Worm (Caenorhabditis elegans): ENCODE data around the gene T28A11.17.

T28A11.17 gene

DNA sequence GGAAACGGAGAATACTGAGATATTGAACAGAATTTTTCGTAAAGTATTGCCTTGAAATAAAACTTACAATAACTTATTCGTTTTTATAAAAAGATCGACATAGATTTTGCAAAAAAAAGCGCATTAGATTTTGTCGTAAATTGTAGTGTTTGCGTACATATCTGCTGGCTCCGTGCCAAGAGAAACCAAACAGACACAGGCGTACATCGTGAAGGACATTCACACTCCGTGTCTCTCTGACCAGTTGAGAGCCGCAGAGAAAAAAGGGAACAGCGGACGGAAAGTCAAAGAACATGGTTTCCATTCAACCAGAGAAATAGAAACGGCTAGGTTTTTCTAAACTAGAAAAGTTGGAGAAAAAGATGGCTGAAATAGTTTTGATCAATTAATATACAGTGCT lies 49.2 kb upstream of the T28A11.17 start, which contains the start of gene arrd-19 (continued):
- TF ChIP-seq Y53F4B.3 (GFP tag; IDR thresholded peaks at IDR 0.05) (no peak), attf-6 (GFP tag; IDR thresholded peaks at IDR 0.05) (no peak), fkh-3 (tag; optimal IDR thresholded peaks at IDR 0.05) (no peak), ZK185.1 (tag; optimal IDR thresholded peaks at IDR 0.05; ENCODE audit: poor library complexity, severe bottlenecking) (peak; percentile 51), unc-62 (GFP tag; optimal IDR thresholded peaks at IDR 0.05) (no peak), ccch-3 (GFP tag; optimal IDR thresholded peaks at IDR 0.05) (no peak), hsf-1 (GFP tag; IDR thresholded peaks at IDR 0.05) (no peak), hlh-12 (tag; optimal IDR thresholded peaks at IDR 0.05) (no peak), Y67H2A.10 (GFP tag; conservative IDR thresholded peaks at IDR 0.05) (no peak), F22D6.2 (tag; optimal IDR thresholded peaks at IDR 0.05) (peak; percentile 69), lin-35 (GFP tag; optimal IDR thresholded peaks at IDR 0.05) (no peak), somi-1 (GFP tag; optimal IDR thresholded peaks at IDR 0.05) (no peak), him-1 (tag; optimal IDR thresholded peaks at IDR 0.05) (no peak), ztf-22 (GFP tag; optimal IDR thresholded peaks at IDR 0.05) (no peak), ztf-28 (GFP tag; IDR thresholded peaks at IDR 0.05) (no peak), attf-3 (GFP tag; conservative IDR thresholded peaks at IDR 0.05) (peak; percentile 42), F49E8.2 (tag; optimal IDR thresholded peaks at IDR 0.05; ENCODE audit: insufficient read depth) (no peak), Y95B8A.8 (GFP tag; IDR thresholded peaks at IDR 0.05) (no peak), T07F8.4 (tag; optimal IDR thresholded peaks at IDR 0.05) (no peak), ceh-58 (GFP tag; IDR thresholded peaks at IDR 0.05) (no peak), nhr-90 (tag; optimal IDR thresholded peaks at IDR 0.05) (no peak), Y56A3A.18 (GFP tag; IDR thresholded peaks at IDR 0.05) (peak; percentile 51; the same call in 1 of the 2 replicates), pha-4 (tag; optimal IDR thresholded peaks at IDR 0.05) (no peak), F39B2.1 (GFP tag; IDR thresholded peaks at IDR 0.05) (no peak), sdz-38 (tag; optimal IDR thresholded peaks at IDR 0.05) (no peak), sea-2 (GFP tag; IDR thresholded peaks at IDR 0.05) (no peak), athp-1 (tag; optimal IDR thresholded peaks at IDR 0.05) (no peak), C06A6.2 (GFP tag; conservative IDR thresholded peaks at IDR 0.05) (no peak), Y79H2A.3 (GFP tag; conservative IDR thresholded peaks at IDR 0.05) (no peak), chd-7 (tag; optimal IDR thresholded peaks at IDR 0.05) (peak; percentile 8), C17E4.6 (GFP tag; IDR thresholded peaks at IDR 0.05) (no peak), let-526 (GFP tag; IDR thresholded peaks at IDR 0.05) (peak; percentile 57; the same call in 1 of the 2 replicates), tlf-1 (GFP tag; optimal IDR thresholded peaks at IDR 0.05) (no peak), madf-10 (tag; optimal IDR thresholded peaks at IDR 0.05) (no peak), ztf-3 (GFP tag; optimal IDR thresholded peaks at IDR 0.05) (no peak), ztf-26 (tag; optimal IDR thresholded peaks at IDR 0.05) (peak; percentile 21), tbp1 (GFP tag; optimal IDR thresholded peaks at IDR 0.05) (peak; percentile 36), nhr-27 (tag; optimal IDR thresholded peaks at IDR 0.05) (no peak), lin-26 (GFP tag; IDR thresholded peaks at IDR 0.05) (no peak), F37B4.10 (GFP tag; IDR thresholded peaks at IDR 0.05) (no peak), sptf-2 (GFP tag; optimal IDR thresholded peaks at IDR 0.05) (no peak), unc-130 (GFP tag; optimal IDR thresholded peaks at IDR 0.05) (no peak), rpc-1 (optimal IDR thresholded peaks at IDR 0.05) (no peak), rpc-1 (tag; optimal IDR thresholded peaks at IDR 0.05) (no peak), lin-54 (GFP tag; optimal IDR thresholded peaks at IDR 0.05) (peak; percentile 32), snpc-1.3 (tag; optimal IDR thresholded peaks at IDR 0.05; ENCODE audit: insufficient read depth) (no peak), hmg-20 (GFP tag; IDR thresholded peaks at IDR 0.05) (peak; percentile 52; the same call in 1 of the 2 replicates), egrh-3 (GFP tag; IDR thresholded peaks at IDR 0.05) (no peak), snpc-1.1 (tag; optimal IDR thresholded peaks at IDR 0.05; ENCODE audit: insufficient read depth) (no peak), ztf-18 (tag; optimal IDR thresholded peaks at IDR 0.05) (no peak)
